Worm (Caenorhabditis elegans): Measurements from ENCODE around the gene R09A8.1.

DNA sequence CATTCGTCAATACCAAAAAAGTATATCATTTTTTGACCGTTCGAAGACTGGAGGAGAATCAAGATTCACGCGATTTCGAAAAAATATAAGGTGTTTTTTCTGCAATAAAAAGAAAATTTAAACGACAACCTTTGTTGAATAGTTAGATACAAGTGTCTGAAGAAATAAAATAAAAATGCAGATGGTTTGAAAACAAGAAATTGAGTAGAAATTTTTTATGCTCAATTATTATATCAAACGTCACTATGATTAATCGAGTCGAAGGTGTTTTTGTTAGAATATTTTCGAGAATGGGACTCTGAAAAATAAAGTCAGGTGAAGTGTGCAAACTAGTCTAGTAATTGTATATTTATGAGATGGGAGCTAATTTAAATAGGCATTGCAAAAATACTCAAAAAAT, 26.9 kb downstream of the R09A8.1 start, which contains the start of gene R09A8.5:
- TF ChIP-seq dox-1 (GFP tag; IDR thresholded peaks at IDR 0.05) = no peak
- no peak for TF ChIP-seq ekl-4 (GFP tag; IDR thresholded peaks at IDR 0.05)
- no peak for TF ChIP-seq lir-1 (GFP tag; conservative IDR thresholded peaks at IDR 0.05)
- no peak for TF ChIP-seq tlf-1 (GFP tag; optimal IDR thresholded peaks at IDR 0.05)
- no peak for TF ChIP-seq repo-1 (tag; optimal IDR thresholded peaks at IDR 0.05)
- TF ChIP-seq snpc-4 (GFP tag; optimal IDR thresholded peaks at IDR 0.05) = no peak
- TF ChIP-seq snpc-4 (tag; optimal IDR thresholded peaks at IDR 0.05) = no peak
- no peak for TF ChIP-seq F55B11.4 (tag; optimal IDR thresholded peaks at IDR 0.05; ENCODE audit: borderline replicate concordance, insufficient read depth)
- TF ChIP-seq aptf-2 (GFP tag; conservative IDR thresholded peaks at IDR 0.05) = no peak
